Worm (Caenorhabditis elegans) whole organism, L4 larva: ENCODE data around the gene srlf-10.

ENCODE experiments used
- F37D6.2 ChIP-seq: sonication (generic microtip); optimal IDR thresholded peaks from 2 replicates; lab custom pipeline; 2016; ENCODE audit warnings: mild to moderate bottlenecking, missing genetic modification characterization, missing compliant biosample characterization
- T26A8.4 ChIP-seq: fragments of 200-800 bp; sonication (Bioruptor generic); IDR thresholded peaks from 2 replicates; pipeline ENCODE4 v1.3.6; 2022; ENCODE audit warnings: missing genetic modification characterization, missing compliant biosample characterization
- Y75B8A.6 ChIP-seq: fragments of 200-800 bp; sonication (Bioruptor generic); IDR thresholded peaks from 2 replicates; pipeline ENCODE4 v1.3.6; 2022; ENCODE audit warnings: missing genetic modification reagents, missing genetic modification characterization, missing compliant biosample characterization
- aha-1 ChIP-seq: fragments of 150-350 bp; peaks from one replicate; lab custom pipeline; 2014; ENCODE audit warnings: missing biosample characterization, missing genetic modification characterization
- arid-1 ChIP-seq: fragments of 200-800 bp; sonication (Bioruptor generic); conservative IDR thresholded peaks from 2 replicates; pipeline ENCODE4 v1.3.6; 2022; ENCODE audit warnings: missing genetic modification reagents, missing genetic modification characterization, missing compliant biosample characterization
- ceh-20 ChIP-seq: fragments of 200-800 bp; sonication (Bioruptor generic); IDR thresholded peaks from 2 replicates; pipeline ENCODE4 v1.3.6; 2022; ENCODE audit warnings: missing genetic modification reagents, missing genetic modification characterization, missing compliant biosample characterization
- ceh-28 ChIP-seq: fragments of 150-350 bp; optimal IDR thresholded peaks from 2 replicates; lab custom pipeline; 2014; ENCODE audit warnings: missing biosample characterization, missing genetic modification reagents, missing genetic modification characterization
- ceh-32 ChIP-seq: sonication (generic microtip); optimal IDR thresholded peaks from 2 replicates; lab custom pipeline; 2016; ENCODE audit warnings: mild to moderate bottlenecking, missing genetic modification characterization, missing compliant biosample characterization; ENCODE audit not compliant: poor library complexity
- ceh-44 ChIP-seq: fragments of 200-800 bp; sonication (Bioruptor generic); IDR thresholded peaks from 2 replicates; pipeline ENCODE4 v1.3.6; 2022; ENCODE audit warnings: missing genetic modification reagents, missing genetic modification characterization, missing compliant biosample characterization
- ceh-82 ChIP-seq: sonication (generic microtip); optimal IDR thresholded peaks from 2 replicates; lab custom pipeline; 2017; ENCODE audit warnings: missing biosample characterization, missing genetic modification characterization
- ces-1 ChIP-seq: fragments of 150-350 bp; sonication (generic microtip); optimal IDR thresholded peaks from 4 replicates; lab custom pipeline; 2014; ENCODE audit warnings: missing biosample characterization, missing genetic modification reagents, missing genetic modification characterization
- cey-2 ChIP-seq: sonication (generic microtip); optimal IDR thresholded peaks from 3 replicates; lab custom pipeline; 2017; ENCODE audit warnings: missing genetic modification characterization, mild to moderate bottlenecking, missing compliant biosample characterization, antibody characterized with exemption, borderline replicate concordance; ENCODE audit not compliant: insufficient read depth
- ctbp-1 ChIP-seq: fragments of 200-800 bp; sonication (Bioruptor generic); IDR thresholded peaks from 2 replicates; pipeline ENCODE4 v1.3.6; 2022; ENCODE audit warnings: missing genetic modification reagents, missing genetic modification characterization, missing compliant biosample characterization
- daf-12 ChIP-seq: fragments of 150-350 bp; optimal IDR thresholded peaks from 2 replicates; lab custom pipeline; 2014; ENCODE audit warnings: missing biosample characterization, missing genetic modification reagents, missing genetic modification characterization
- daf-19 ChIP-seq: fragments of 200-800 bp; sonication (Bioruptor generic); conservative IDR thresholded peaks from 2 replicates; pipeline ENCODE4 v1.3.6; 2022; ENCODE audit warnings: missing genetic modification characterization, missing compliant biosample characterization
- daf-8 ChIP-seq: fragments of 200-800 bp; sonication (Bioruptor generic); IDR thresholded peaks from 2 replicates; pipeline ENCODE4 v1.3.6; 2022; ENCODE audit warnings: missing genetic modification characterization, missing compliant biosample characterization
- dmd-8 ChIP-seq: fragments of 200-800 bp; sonication (Bioruptor generic); IDR thresholded peaks from 2 replicates; pipeline ENCODE4 v1.3.6; 2022; ENCODE audit warnings: missing genetic modification characterization, missing compliant biosample characterization
- dmd-9 ChIP-seq: fragments of 200-800 bp; sonication (Bioruptor generic); IDR thresholded peaks from 2 replicates; pipeline ENCODE4 v1.3.6; 2022; ENCODE audit warnings: missing genetic modification reagents, missing genetic modification characterization, missing compliant biosample characterization
- dve-1 ChIP-seq: sonication (generic microtip); optimal IDR thresholded peaks from 2 replicates; lab custom pipeline; 2017; ENCODE audit warnings: antibody characterized with exemption, mild to moderate bottlenecking, missing genetic modification characterization, missing compliant biosample characterization; ENCODE audit not compliant: insufficient read depth
- egl-27 ChIP-seq: sonication (generic microtip); optimal IDR thresholded peaks from 3 replicates; lab custom pipeline; 2017; ENCODE audit warnings: missing biosample characterization, missing genetic modification reagents, missing genetic modification characterization
- egl-43 ChIP-seq: fragments of 200-800 bp; sonication (Bioruptor generic); IDR thresholded peaks from 2 replicates; pipeline ENCODE4 v1.3.6; 2022; ENCODE audit warnings: missing genetic modification reagents, missing genetic modification characterization, missing compliant biosample characterization
- gei-8 ChIP-seq: fragments of 200-800 bp; sonication (Bioruptor generic); optimal IDR thresholded peaks from 2 replicates; lab custom pipeline; 2018; ENCODE audit warnings: mild to moderate bottlenecking, missing genetic modification characterization, missing compliant biosample characterization
- hlh-11 ChIP-seq: fragments of 200-800 bp; sonication (Bioruptor generic); optimal IDR thresholded peaks from 2 replicates; lab custom pipeline; 2018; ENCODE audit warnings: mild to moderate bottlenecking, missing genetic modification characterization, missing compliant biosample characterization
- hlh-30 ChIP-seq: sonication (generic microtip); optimal IDR thresholded peaks from 2 replicates; lab custom pipeline; 2017; ENCODE audit warnings: antibody characterized with exemption, mild to moderate bottlenecking, missing genetic modification characterization, missing compliant biosample characterization; ENCODE audit not compliant: insufficient read depth
- jun-1 ChIP-seq: fragments of 150-350 bp; optimal IDR thresholded peaks from 2 replicates; lab custom pipeline; 2014; ENCODE audit warnings: missing biosample characterization, missing genetic modification reagents, missing genetic modification characterization
- lin-13 ChIP-seq: fragments of 150-350 bp; optimal IDR thresholded peaks from 2 replicates; lab custom pipeline; 2014; ENCODE audit warnings: missing biosample characterization, missing genetic modification reagents, missing genetic modification characterization
- lsy-2 ChIP-seq, 2 experiments: fragments of 150-350 bp in 1 of 2; sonication (generic microtip) in 1 of 2; optimal IDR thresholded peaks; 2 replicates each; lab custom pipeline; 2014 to 2017; ENCODE audit warnings: missing biosample characterization in 2 of 2, missing genetic modification characterization in 2 of 2
- madf-9 ChIP-seq: fragments of 200-800 bp; sonication (Bioruptor generic); conservative IDR thresholded peaks from 2 replicates; pipeline ENCODE4 v1.3.6; 2022; ENCODE audit warnings: missing genetic modification reagents, missing genetic modification characterization, missing compliant biosample characterization
- mdl-1 ChIP-seq, 2 experiments: fragments of 150-350 bp in 1 of 2; sonication (generic microtip) in 1 of 2; optimal IDR thresholded peaks; 2 replicates each; lab custom pipeline; 2014 to 2017; ENCODE audit warnings: missing biosample characterization in 2 of 2, missing genetic modification characterization in 2 of 2
- nhr-10 ChIP-seq: fragments of 150-350 bp; optimal IDR thresholded peaks from 2 replicates; lab custom pipeline; 2014; ENCODE audit warnings: missing biosample characterization, missing genetic modification characterization
- nhr-102 ChIP-seq: sonication (generic microtip); optimal IDR thresholded peaks from 2 replicates; lab custom pipeline; 2016; ENCODE audit warnings: mild to moderate bottlenecking, missing genetic modification characterization, moderate library complexity, missing compliant biosample characterization
- nhr-237 ChIP-seq: sonication (generic microtip); optimal IDR thresholded peaks from 2 replicates; lab custom pipeline; 2017; ENCODE audit warnings: missing biosample characterization, missing genetic modification characterization
- nhr-25 ChIP-seq: sonication (generic microtip); optimal IDR thresholded peaks from 2 replicates; lab custom pipeline; 2017; ENCODE audit warnings: missing genetic modification characterization, mild to moderate bottlenecking, missing compliant biosample characterization, antibody characterized with exemption, moderate library complexity, borderline replicate concordance; ENCODE audit not compliant: insufficient read depth
- nhr-28 ChIP-seq: fragments of 150-350 bp; optimal IDR thresholded peaks from 2 replicates; lab custom pipeline; 2014; ENCODE audit warnings: missing biosample characterization, missing genetic modification characterization
- nhr-48 ChIP-seq: sonication (generic microtip); optimal IDR thresholded peaks from 2 replicates; lab custom pipeline; 2016; ENCODE audit warnings: mild to moderate bottlenecking, missing genetic modification characterization, missing compliant biosample characterization
- nhr-6 ChIP-seq: fragments of 150-350 bp; optimal IDR thresholded peaks from 2 replicates; lab custom pipeline; 2014; ENCODE audit warnings: missing biosample characterization, missing genetic modification characterization
- nhr-77 ChIP-seq: fragments of 150-350 bp; optimal IDR thresholded peaks from 2 replicates; lab custom pipeline; 2014; ENCODE audit warnings: missing biosample characterization, missing genetic modification characterization
- rbr-2 ChIP-seq: sonication (generic microtip); optimal IDR thresholded peaks from 2 replicates; lab custom pipeline; 2016; ENCODE audit warnings: missing genotype, missing genetic modification characterization, missing compliant biosample characterization
- skn-1 ChIP-seq: fragments of 150-350 bp; optimal IDR thresholded peaks from 2 replicates; lab custom pipeline; 2014; ENCODE audit warnings: missing biosample characterization, missing genetic modification characterization
- spr-3 ChIP-seq: fragments of 200-800 bp; sonication (Bioruptor generic); optimal IDR thresholded peaks from 2 replicates; lab custom pipeline; 2018; ENCODE audit warnings: mild to moderate bottlenecking, missing genetic modification characterization, missing compliant biosample characterization
- tag-97 ChIP-seq: fragments of 200-800 bp; sonication (Bioruptor generic); IDR thresholded peaks from 2 replicates; pipeline ENCODE4 v1.3.6; 2022; ENCODE audit warnings: missing genetic modification characterization, missing compliant biosample characterization
- tra-1 ChIP-seq: fragments of 200-800 bp; sonication (Bioruptor generic); IDR thresholded peaks from 2 replicates; pipeline ENCODE4 v1.3.6; 2022; ENCODE audit warnings: missing genetic modification reagents, missing genetic modification characterization, missing compliant biosample characterization
- unc-62 ChIP-seq, 3 experiments: fragments of 150-350 bp in 1 of 3; sonication (generic microtip); optimal IDR thresholded peaks in 2 of 3; peaks in 1 of 3; 1 replicate in 1 of 3; 2 replicates in 2 of 3; lab custom pipeline; 2014 to 2017; ENCODE audit warnings: missing biosample characterization in 3 of 3, missing genetic modification characterization in 3 of 3, missing genetic modification reagents in 3 of 3, missing genotype in 1 of 3
- zfp-2 ChIP-seq: sonication (generic microtip); optimal IDR thresholded peaks from 2 replicates; lab custom pipeline; 2016; ENCODE audit warnings: mild to moderate bottlenecking, missing genetic modification characterization, missing compliant biosample characterization
- zfp-3 ChIP-seq: fragments of 200-800 bp; sonication (Bioruptor generic); conservative IDR thresholded peaks from 2 replicates; pipeline ENCODE4 v1.3.6; 2022; ENCODE audit warnings: missing genetic modification reagents, missing genetic modification characterization, missing compliant biosample characterization

Gene srlf-10

ce11 chrIII:13359847-13360246, 42.2 kb upstream of the srlf-10 start (continued):
- no peak for TF ChIP-seq Y75B8A.6
- TF ChIP-seq hlh-30 (tag; lab: Kevin White, UChicago), result peak; percentile 92
- TF ChIP-seq egl-27 (tag; lab: Kevin White, UChicago), result no peak
- TF ChIP-seq dmd-9 (GFP tag; lab: Robert Waterston, UW), result no peak
- no peak for TF ChIP-seq arid-1 (GFP tag; lab: Robert Waterston, UW)
- no peak for TF ChIP-seq zfp-2
- TF ChIP-seq T26A8.4 (GFP tag; lab: Robert Waterston, UW), result no peak
- TF ChIP-seq daf-8, result no peak
- no peak for TF ChIP-seq dmd-8 (GFP tag; lab: Robert Waterston, UW)
- TF ChIP-seq unc-62 (GFP tag; optimal IDR thresholded peaks at IDR 0.05 in 1 of 2; lab: Kevin White, UChicago), result peak in 1 of 2 experiments; percentile 63
- TF ChIP-seq unc-62 (tag; optimal IDR thresholded peaks at IDR 0.05; lab: Kevin White, UChicago), result no peak
- no peak for TF ChIP-seq F37D6.2 (tag; lab: Kevin White, UChicago)
- TF ChIP-seq skn-1, result no peak
- TF ChIP-seq spr-3 (GFP tag; lab: Kevin White, UChicago), result no peak
- no peak for TF ChIP-seq jun-1
- TF ChIP-seq egl-43, result no peak
- no peak for TF ChIP-seq madf-9 (GFP tag; lab: Robert Waterston, UW)
- TF ChIP-seq nhr-25 (tag; lab: Kevin White, UChicago), result no peak
- no peak for TF ChIP-seq nhr-48 (tag; lab: Kevin White, UChicago)
- TF ChIP-seq zfp-3 (GFP tag; lab: Robert Waterston, UW), result no peak
- TF ChIP-seq nhr-237 (tag; lab: Kevin White, UChicago), result no peak

- TF ChIP-seq nhr-10 (tag; lab: Kevin White, UChicago), result no peak
- TF ChIP-seq lin-13, result no peak
- no peak for TF ChIP-seq mdl-1 (tag; optimal IDR thresholded peaks at IDR 0.05; lab: Kevin White, UChicago)
- TF ChIP-seq nhr-6 (tag; lab: Kevin White, UChicago), result no peak
- no peak for TF ChIP-seq dmd-8 (GFP tag; lab: Robert Waterston, UW)
- no peak for TF ChIP-seq dmd-9 (GFP tag; lab: Robert Waterston, UW)
- no peak for TF ChIP-seq ceh-32 (tag; lab: Kevin White, UChicago)
- no peak for TF ChIP-seq ceh-28
- TF ChIP-seq daf-12 (tag; lab: Kevin White, UChicago), result no peak
- TF ChIP-seq nhr-28, result no peak
- no peak for TF ChIP-seq ceh-82 (tag; lab: Kevin White, UChicago)
- no peak for TF ChIP-seq gei-8
- TF ChIP-seq ceh-44 (GFP tag; lab: Robert Waterston, UW), result no peak
- no peak for TF ChIP-seq nhr-102 (tag; lab: Kevin White, UChicago)
Measured at ce11 chrIII:13370980-13371379, 31.0 kb upstream of the srlf-10 start, which contains the start of gene T03F6.9. TSS of gene T03F6.9 (minus strand) at chrIII:13371080.

ce11 chrIII:13376304-13376760, 25.7 kb upstream of the srlf-10 start, which contains the start of gene lis-1:
TSS of gene lis-1 (minus strand) at chrIII:13376710.
- TF ChIP-seq ctbp-1 (peak; percentile 51; the same call in 1 of the 2 replicates), ces-1 (peak; percentile 55), lsy-2 (tag; optimal IDR thresholded peaks at IDR 0.05; lab: Kevin White, UChicago) (peak in 1 of 2 experiments; percentile 5), ceh-82 (tag; lab: Kevin White, UChicago) (no peak)

ce11 chrIII:13377249-13377648, 24.8 kb upstream of the srlf-10 start:
- TF ChIP-seq Y75B8A.6 (no peak), tag-97 (no peak), tra-1 (GFP tag; lab: Robert Waterston, UW) (peak; percentile 64; the same call in 1 of the 2 replicates), dve-1 (tag; lab: Kevin White, UChicago) (peak; percentile 55), rbr-2 (peak; percentile 65), nhr-48 (tag; lab: Kevin White, UChicago) (peak; percentile 72), aha-1 (tag; lab: Kevin White, UChicago) (peak; percentile 95), cey-2 (tag; lab: Kevin White, UChicago) (no peak), daf-19 (GFP tag; lab: Robert Waterston, UW) (no peak), daf-12 (tag; lab: Kevin White, UChicago) (no peak), nhr-77 (peak; percentile 51), egl-43 (0 out of 2 replicates have a peak, but pooled peaks have one; percentile 63), hlh-11 (tag; lab: Kevin White, UChicago) (peak; percentile 87), nhr-28 (peak; percentile 55), ceh-20 (GFP tag; lab: Robert Waterston, UW) (no peak), jun-1 (no peak)
